Worm (Caenorhabditis elegans) whole organism, midembryonic: ENCODE results near the gene twk-44.

Source experiments
- T22C8.4 ChIP-seq: fragments of 200-800 bp; sonication (Bioruptor generic); IDR thresholded peaks from 2 replicates; pipeline ENCODE4 v1.3.6; 2022; ENCODE audit warnings: missing genetic modification characterization, missing compliant biosample characterization
- cog-1 ChIP-seq: sonication (generic microtip); optimal IDR thresholded peaks from 2 replicates; lab custom pipeline; 2016; ENCODE audit warnings: missing genetic modification characterization, missing compliant biosample characterization
- flt-1 ChIP-seq: fragments of 200-800 bp; sonication (Bioruptor generic); IDR thresholded peaks from 2 replicates; pipeline ENCODE4 v1.3.6; 2022; ENCODE audit warnings: missing genetic modification characterization, missing compliant biosample characterization
- klf-2 ChIP-seq: fragments of 200-800 bp; sonication (Bioruptor generic); conservative IDR thresholded peaks from 2 replicates; pipeline ENCODE4 v1.3.6; 2022; ENCODE audit warnings: missing genetic modification reagents, missing genetic modification characterization, missing compliant biosample characterization
- ref-1 ChIP-seq: fragments of 200-800 bp; sonication (Bioruptor generic); conservative IDR thresholded peaks from 2 replicates; pipeline ENCODE4 v1.3.6; 2022; ENCODE audit warnings: missing genetic modification reagents, missing genetic modification characterization, missing compliant biosample characterization
- ztf-23 ChIP-seq: fragments of 200-800 bp; sonication (Bioruptor generic); IDR thresholded peaks from 2 replicates; pipeline ENCODE4 v1.3.6; 2022; ENCODE audit warnings: missing genetic modification reagents, missing genetic modification characterization, missing compliant biosample characterization

ce11 chrX:11638987-11639386, 12.1 kb upstream of the twk-44 start:
- no peak for TF ChIP-seq ref-1 (GFP tag; lab: Robert Waterston, UW)
- no peak for TF ChIP-seq ztf-23
- TF ChIP-seq flt-1 = no peak
- TF ChIP-seq klf-2 (GFP tag; lab: Robert Waterston, UW) = no peak
- no peak for TF ChIP-seq T22C8.4
- no peak for TF ChIP-seq cog-1
